Fruit fly (Drosophila melanogaster) whole organism, embryonic: ENCODE measurements around the gene Wdfy2.

ENCODE experiments used
- Awh ChIP-seq: fragments of 200-800 bp; sonication (Bioruptor generic); IDR thresholded peaks from 2 replicates; pipeline ENCODE4, ENCODE4 v1.3.6; 2022; ENCODE audit warnings: missing biosample characterization, missing genetic modification characterization
- CG1233 ChIP-seq: fragments of 200-800 bp; sonication (Bioruptor generic); optimal IDR thresholded peaks from 4 replicates; lab custom pipeline; 2018; ENCODE audit warnings: missing biosample characterization, mild to moderate bottlenecking, missing genetic modification characterization
- CG13775 ChIP-seq: fragments of 200-800 bp; sonication (Bioruptor generic); optimal IDR thresholded peaks from 3 replicates; lab custom pipeline; 2017; ENCODE audit warnings: missing biosample characterization, mild to moderate bottlenecking, missing genetic modification characterization
- CG14014 ChIP-seq: fragments of 200-800 bp; sonication (Bioruptor generic); IDR thresholded peaks from 2 replicates; pipeline ENCODE4 v1.3.6; 2022; ENCODE audit warnings: missing biosample characterization, missing genetic modification characterization
- CG1529 ChIP-seq: fragments of 200-800 bp; sonication (Bioruptor generic); optimal IDR thresholded peaks from 3 replicates; lab custom pipeline; 2018; ENCODE audit warnings: missing biosample characterization, missing genetic modification characterization
- CG1603 ChIP-seq: fragments of 200-800 bp; sonication (Bioruptor generic); optimal IDR thresholded peaks from 2 replicates; lab custom pipeline; 2019; ENCODE audit warnings: missing biosample characterization, mild to moderate bottlenecking, missing genetic modification characterization, moderate library complexity
- CG17385 ChIP-seq: fragments of 200-800 bp; sonication (Bioruptor generic); optimal IDR thresholded peaks from 3 replicates; lab custom pipeline; 2018; ENCODE audit warnings: missing biosample characterization, mild to moderate bottlenecking, missing genetic modification characterization
- CG2712 ChIP-seq: fragments of 200-800 bp; optimal IDR thresholded peaks from 3 replicates; lab custom pipeline; 2019; ENCODE audit warnings: missing biosample characterization, mild to moderate bottlenecking, missing genetic modification characterization, moderate library complexity
- CG30403 ChIP-seq: fragments of 200-800 bp; sonication (Bioruptor generic); optimal IDR thresholded peaks from 3 replicates; lab custom pipeline; 2016; ENCODE audit warnings: missing biosample characterization, missing genetic modification characterization
- CG4360 ChIP-seq: fragments of 200-800 bp; sonication (Bioruptor generic); IDR thresholded peaks from 2 replicates; pipeline ENCODE4 v1.3.6; 2022; ENCODE audit warnings: missing biosample characterization, missing genetic modification characterization
- CG4617 ChIP-seq: fragments of 200-800 bp; sonication (Bioruptor generic); optimal IDR thresholded peaks from 3 replicates; lab custom pipeline; 2016; ENCODE audit warnings: missing biosample characterization, missing genetic modification characterization, borderline replicate concordance
- CG4707 ChIP-seq: fragments of 200-800 bp; sonication (Bioruptor generic); optimal IDR thresholded peaks from 2 replicates; lab custom pipeline; 2018; ENCODE audit warnings: missing biosample characterization, mild to moderate bottlenecking, missing genetic modification characterization, moderate library complexity
- CG5245 ChIP-seq: fragments of 200-800 bp; sonication (Bioruptor generic); optimal IDR thresholded peaks from 3 replicates; lab custom pipeline; 2016; ENCODE audit warnings: missing biosample characterization, missing genetic modification characterization
- CG6683 ChIP-seq: fragments of 200-800 bp; sonication (Bioruptor generic); optimal IDR thresholded peaks from 2 replicates; lab custom pipeline; 2017; ENCODE audit warnings: missing biosample characterization, mild to moderate bottlenecking, missing genetic modification characterization, missing genetic modification reagents
- CG6791 ChIP-seq: fragments of 200-800 bp; sonication (Bioruptor generic); IDR thresholded peaks from 3 replicates; pipeline ENCODE4 v1.3.6; 2022; ENCODE audit warnings: missing biosample characterization, missing genetic modification characterization; ENCODE audit not compliant: partially characterized antibody
- CG7786 ChIP-seq: fragments of 200-800 bp; sonication (Bioruptor generic); optimal IDR thresholded peaks from 2 replicates; lab custom pipeline; 2016; ENCODE audit warnings: missing biosample characterization, missing genetic modification characterization
- CG8924 ChIP-seq: fragments of 200-800 bp; optimal IDR thresholded peaks from 3 replicates; lab custom pipeline; 2019; ENCODE audit warnings: missing biosample characterization, mild to moderate bottlenecking, missing genetic modification characterization, moderate library complexity
- Dbx ChIP-seq: fragments of 200-800 bp; sonication (Bioruptor generic); IDR thresholded peaks from 3 replicates; pipeline ENCODE4 v1.3.6; 2022; ENCODE audit warnings: missing biosample characterization, missing genetic modification characterization
- Deaf1 ChIP-seq: fragments of 200-800 bp; optimal IDR thresholded peaks from 3 replicates; lab custom pipeline; 2019; ENCODE audit warnings: missing biosample characterization, mild to moderate bottlenecking, missing genetic modification characterization, moderate library complexity
- E2f2 ChIP-seq: fragments of 200-800 bp; sonication (Bioruptor generic); IDR thresholded peaks from 2 replicates; pipeline ENCODE4 v1.3.6; 2022; ENCODE audit warnings: missing biosample characterization, missing genetic modification characterization
- Fer1 ChIP-seq: fragments of 200-800 bp; sonication (Bioruptor generic); optimal IDR thresholded peaks from 2 replicates; lab custom pipeline; 2017; ENCODE audit warnings: missing biosample characterization, mild to moderate bottlenecking, missing genetic modification characterization
- Fer3 ChIP-seq: fragments of 200-800 bp; sonication (Bioruptor generic); optimal IDR thresholded peaks from 2 replicates; lab custom pipeline; 2018; ENCODE audit warnings: missing biosample characterization, mild to moderate bottlenecking, missing genetic modification characterization, moderate library complexity
- H15 ChIP-seq: fragments of 200-800 bp; sonication (Bioruptor generic); IDR thresholded peaks from 3 replicates; pipeline ENCODE4 v1.3.6; 2022; ENCODE audit warnings: missing biosample characterization, missing genetic modification characterization
- HLH54F ChIP-seq: fragments of 200-800 bp; sonication (Bioruptor generic); optimal IDR thresholded peaks from 3 replicates; lab custom pipeline; 2016; ENCODE audit warnings: missing biosample characterization, missing genetic modification characterization
- Hsf ChIP-seq: fragments of 200-800 bp; sonication (Bioruptor generic); optimal IDR thresholded peaks from 3 replicates; lab custom pipeline; 2016; ENCODE audit warnings: missing biosample characterization, missing genetic modification characterization
- Jarid2 ChIP-seq: fragments of 200-800 bp; sonication (Bioruptor generic); optimal IDR thresholded peaks from 3 replicates; lab custom pipeline; 2017; ENCODE audit warnings: mild to moderate bottlenecking, missing biosample characterization, missing genetic modification reagents, missing genetic modification characterization
- MESR4 ChIP-seq: fragments of 200-800 bp; sonication (Bioruptor generic); optimal IDR thresholded peaks from 2 replicates; lab custom pipeline; 2018; ENCODE audit warnings: missing biosample characterization, mild to moderate bottlenecking, missing genetic modification characterization, moderate library complexity
- Med ChIP-seq: fragments of 200-800 bp; sonication (Bioruptor generic); peaks from one replicate; lab custom pipeline; 2016; ENCODE audit warnings: missing biosample characterization, missing genetic modification characterization, mild to moderate bottlenecking, inconsistent platforms, moderate library complexity
- NC2β ChIP-seq: fragments of 200-800 bp; sonication (Bioruptor generic); optimal IDR thresholded peaks from 2 replicates; lab custom pipeline; 2016; ENCODE audit warnings: missing biosample characterization, missing genetic modification characterization
- Pdp1 ChIP-seq, 2 experiments: fragments of 200-800 bp; sonication (Bioruptor generic); optimal IDR thresholded peaks; 3 replicates each; lab custom pipeline; 2016; ENCODE audit warnings: missing biosample characterization in 2 of 2, missing genetic modification characterization in 2 of 2, mild to moderate bottlenecking in 1 of 2, moderate library complexity in 1 of 2
- Sox100B ChIP-seq: fragments of 200-800 bp; sonication (Bioruptor generic); optimal IDR thresholded peaks from 3 replicates; lab custom pipeline; 2018; ENCODE audit warnings: missing biosample characterization, mild to moderate bottlenecking, missing genetic modification characterization
- Spps ChIP-seq: fragments of 200-800 bp; sonication (Bioruptor generic); optimal IDR thresholded peaks from 2 replicates; lab custom pipeline; 2018; ENCODE audit warnings: missing biosample characterization, mild to moderate bottlenecking, missing genetic modification characterization
- Sry-β ChIP-seq: fragments of 200-800 bp; sonication (Bioruptor generic); optimal IDR thresholded peaks from 2 replicates; lab custom pipeline; 2018; ENCODE audit warnings: missing biosample characterization, mild to moderate bottlenecking, missing genetic modification characterization, moderate library complexity
- aop ChIP-seq: fragments of 200-800 bp; sonication (Bioruptor generic); IDR thresholded peaks from 2 replicates; pipeline ENCODE4 v1.3.6; 2022; ENCODE audit warnings: missing biosample characterization, missing genetic modification characterization
- ato ChIP-seq: fragments of 200-800 bp; sonication (Bioruptor generic); IDR thresholded peaks from 2 replicates; pipeline ENCODE4 v1.3.6; 2022; ENCODE audit warnings: missing biosample characterization, missing genetic modification characterization; ENCODE audit not compliant: partially characterized antibody
- cas ChIP-seq: fragments of 200-800 bp; sonication (Bioruptor generic); IDR thresholded peaks from 2 replicates; pipeline ENCODE4 v1.3.6; 2022; ENCODE audit warnings: missing biosample characterization, missing genetic modification characterization
- crol ChIP-seq: fragments of 200-800 bp; sonication (Bioruptor generic); IDR thresholded peaks from 2 replicates; pipeline ENCODE4 v1.3.6; 2022; ENCODE audit warnings: missing biosample characterization, missing genetic modification characterization
- eve ChIP-seq, 2 experiments: fragments of >200 bp; optimal IDR thresholded peaks; 2 replicates each; lab custom pipeline; 2017; ENCODE audit warnings: missing biosample characterization in 2 of 2, missing genetic modification characterization in 2 of 2
- gfzf ChIP-seq: fragments of 200-800 bp; sonication (Bioruptor generic); optimal IDR thresholded peaks from 2 replicates; lab custom pipeline; 2016; ENCODE audit warnings: missing biosample characterization, mild to moderate bottlenecking, missing genetic modification characterization, moderate library complexity
- gsb-n ChIP-seq: fragments of 200-800 bp; sonication (Bioruptor generic); optimal IDR thresholded peaks from 3 replicates; lab custom pipeline; 2018; ENCODE audit warnings: missing biosample characterization, mild to moderate bottlenecking, missing genetic modification characterization
- jumu ChIP-seq: fragments of 200-800 bp; sonication (Bioruptor generic); optimal IDR thresholded peaks from 3 replicates; lab custom pipeline; 2016; ENCODE audit warnings: missing biosample characterization, missing genetic modification characterization
- kay ChIP-seq: fragments of 200-800 bp; sonication (Bioruptor generic); optimal IDR thresholded peaks from 2 replicates; lab custom pipeline; 2016; ENCODE audit warnings: missing biosample characterization, missing genetic modification characterization
- lola ChIP-seq, 3 experiments: fragments of >200 bp in 2 of 3; fragments of 200-800 bp in 1 of 3; sonication (Bioruptor generic) in 1 of 3; optimal IDR thresholded peaks; 2 replicates each; lab custom pipeline; 2017 to 2019; ENCODE audit warnings: missing biosample characterization in 3 of 3, missing genetic modification characterization in 3 of 3, mild to moderate bottlenecking in 1 of 3, moderate library complexity in 1 of 3
- odd ChIP-seq: fragments of 200-800 bp; sonication (Bioruptor generic); optimal IDR thresholded peaks from 2 replicates; lab custom pipeline; 2017; ENCODE audit warnings: missing biosample characterization, mild to moderate bottlenecking, missing genetic modification characterization
- pho ChIP-seq: fragments of 200-800 bp; sonication (Bioruptor generic); optimal IDR thresholded peaks from 2 replicates; lab custom pipeline; 2016; ENCODE audit warnings: missing biosample characterization, missing genetic modification characterization
- sc ChIP-seq, 3 experiments: fragments of >200 bp in 2 of 3; fragments of 200-800 bp in 1 of 3; sonication (Bioruptor generic) in 1 of 3; optimal IDR thresholded peaks; 2 replicates in 2 of 3; 3 replicates in 1 of 3; lab custom pipeline; 2017; ENCODE audit warnings: mild to moderate bottlenecking in 1 of 3, missing biosample characterization in 1 of 3, missing genetic modification characterization in 1 of 3, missing genetic modification reagents in 1 of 3
- zen ChIP-seq: fragments of 200-800 bp; sonication (Bioruptor generic); optimal IDR thresholded peaks from 3 replicates; lab custom pipeline; 2018; ENCODE audit warnings: missing biosample characterization, mild to moderate bottlenecking, missing genetic modification characterization, moderate library complexity

The Wdfy2 gene

dm6 chr2L:10396488-10396824, 26.6 kb upstream of the Wdfy2 start, which contains the start of gene Cnot4 (continued):
- TF ChIP-seq CG6791 (GFP tag; lab: Robert Waterston, UW): 0 out of 3 replicates have a peak, but pooled peaks have one; percentile 31
- TF ChIP-seq gsb-n (tag; lab: Kevin White, UChicago): peak; percentile 44

DNA sequence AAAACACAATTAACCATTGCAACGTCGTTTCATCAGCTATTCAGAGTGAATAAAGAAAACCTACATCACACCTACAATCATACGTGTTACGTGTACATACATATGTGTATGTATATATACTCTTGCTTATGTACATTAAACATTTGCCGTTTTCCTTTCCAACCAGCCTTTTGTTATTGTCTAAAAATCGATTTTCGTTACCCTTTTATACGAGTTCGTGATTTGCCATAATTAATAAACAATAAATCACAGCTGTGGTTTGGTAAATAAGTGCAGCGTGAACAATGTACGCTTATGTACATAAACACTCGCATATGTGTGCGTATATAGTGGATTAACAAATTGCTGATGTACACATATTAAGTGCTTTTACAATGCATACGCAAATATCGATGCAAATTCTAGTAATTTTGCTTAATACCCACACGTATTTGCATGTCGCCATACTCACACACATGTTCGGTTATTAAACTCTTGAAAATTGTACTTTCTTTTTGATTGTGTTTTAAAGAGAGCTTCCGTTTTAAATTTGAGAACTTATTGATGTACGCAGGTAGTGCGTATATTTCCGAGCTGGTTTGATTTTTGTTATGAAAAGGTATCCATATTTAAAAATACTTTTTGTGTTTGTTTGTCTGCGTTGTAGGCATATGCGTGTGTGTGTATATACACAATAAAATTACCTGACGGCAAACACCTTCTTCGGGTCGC, 26.1 kb upstream of the Wdfy2 start:
- no peak for TF ChIP-seq aop
- TF ChIP-seq sc (optimal IDR thresholded peaks at IDR 0.05; lab: Kevin White, UChicago): no peak
- no peak for TF ChIP-seq sc (GFP tag; optimal IDR thresholded peaks at IDR 0.05; lab: Kevin White, UChicago)
- TF ChIP-seq Fer3 (tag; lab: Kevin White, UChicago): no peak
- TF ChIP-seq CG1233 (GFP tag; lab: Kevin White, UChicago): peak; percentile 1
- TF ChIP-seq crol: no peak
- TF ChIP-seq ato (GFP tag; lab: Robert Waterston, UW): no peak
- peak in 1 of 3 experiments; percentile 2 for TF ChIP-seq lola (GFP tag; optimal IDR thresholded peaks at IDR 0.05; lab: Kevin White, UChicago)
- no peak for TF ChIP-seq pho (GFP tag; lab: Kevin White, UChicago)
- no peak for TF ChIP-seq HLH54F (GFP tag; lab: Kevin White, UChicago)
- TF ChIP-seq CG1529 (GFP tag; lab: Kevin White, UChicago): no peak
- TF ChIP-seq Jarid2 (GFP tag; lab: Kevin White, UChicago): no peak
- TF ChIP-seq zen (tag; lab: Kevin White, UChicago): no peak
- TF ChIP-seq kay (GFP tag; lab: Kevin White, UChicago): no peak
- TF ChIP-seq odd (GFP tag; lab: Kevin White, UChicago): peak; percentile 56
- peak; percentile 70 for TF ChIP-seq MESR4 (GFP tag; lab: Kevin White, UChicago)
- no peak for TF ChIP-seq CG30403
- no peak for TF ChIP-seq CG13775 (GFP tag; lab: Kevin White, UChicago)
- no peak for TF ChIP-seq cas (GFP tag; lab: Robert Waterston, UW)
- TF ChIP-seq CG14014 (GFP tag; lab: Robert Waterston, UW): peak; percentile 27; the same call in 1 of the 2 replicates
- TF ChIP-seq NC2β (GFP tag; lab: Kevin White, UChicago): no peak
- TF ChIP-seq E2f2 (GFP tag; lab: Robert Waterston, UW): no peak
- no peak for TF ChIP-seq CG4360 (GFP tag; lab: Robert Waterston, UW)
- peak; percentile 6 for TF ChIP-seq Sox100B (GFP tag; lab: Kevin White, UChicago)
- peak; percentile 49 for TF ChIP-seq Fer1 (GFP tag; lab: Kevin White, UChicago)
- no peak for TF ChIP-seq H15 (GFP tag; lab: Robert Waterston, UW)
- TF ChIP-seq CG1603: no peak
- peak; percentile 17 for TF ChIP-seq CG4617 (GFP tag; lab: Kevin White, UChicago)
- TF ChIP-seq CG6683 (GFP tag; lab: Kevin White, UChicago): no peak
- no peak for TF ChIP-seq Awh (GFP tag; lab: Robert Waterston, UW)
- TF ChIP-seq CG7786: no peak
- no peak for TF ChIP-seq Hsf (GFP tag; lab: Kevin White, UChicago)
- no peak for TF ChIP-seq CG5245 (GFP tag; lab: Kevin White, UChicago)
- TF ChIP-seq Dbx: no peak
- no peak for TF ChIP-seq Deaf1
- no peak for TF ChIP-seq Spps
- TF ChIP-seq Med (GFP tag; lab: Kevin White, UChicago): peak; percentile 70
- TF ChIP-seq gfzf (GFP tag; lab: Kevin White, UChicago): no peak
- no peak for TF ChIP-seq CG4707 (GFP tag; lab: Kevin White, UChicago)
- TF ChIP-seq eve (GFP tag; optimal IDR thresholded peaks at IDR 0.05; lab: Kevin White, UChicago): peak in 1 of 2 experiments; percentile 91
- TF ChIP-seq CG8924 (tag; lab: Kevin White, UChicago): peak; percentile 12
- peak in 1 of 2 experiments; percentile 74 for TF ChIP-seq Pdp1 (GFP tag; optimal IDR thresholded peaks at IDR 0.05; lab: Kevin White, UChicago)
- TF ChIP-seq Sry-β: no peak
- TF ChIP-seq jumu (GFP tag; lab: Kevin White, UChicago): no peak
- TF ChIP-seq CG17385 (GFP tag; lab: Kevin White, UChicago): no peak
- TF ChIP-seq CG2712 (tag; lab: Kevin White, UChicago): no peak
